Worm (Caenorhabditis elegans) whole organism, late embryonic: Measurements from ENCODE around the gene C01G12.9.
"Not testable (repeated sequence)": the region's sequence is repeated elsewhere in the genome, so short reads cannot be mapped to it uniquely, and the experiment has no call there.

Experiments used
- K02D7.2 ChIP-seq: sonication (generic microtip); optimal IDR thresholded peaks from 2 replicates; lab custom pipeline; 2017; ENCODE audit warnings: mild to moderate bottlenecking, missing genetic modification characterization, missing compliant biosample characterization
- ama-1 ChIP-seq: fragments of 150-350 bp; optimal IDR thresholded peaks from 2 replicates; lab custom pipeline; 2014

- TF ChIP-seq K02D7.2 (tag; lab: Kevin White, UChicago); ama-1 (lab: Kevin White, UChicago): not testable (repeated sequence)
Measured at ce11 chrII:14561549-14562115, 17.2 kb upstream of the C01G12.9 start, which contains the start of gene mog-4.
